Fruit fly (Drosophila melanogaster) whole organism, embryonic: ENCODE data around the gene CG13454.

ENCODE experiments used
- CG1024 ChIP-seq: fragments of 200-800 bp; sonication (Bioruptor generic); IDR thresholded peaks from 2 replicates; pipeline ENCODE4 v1.3.6; 2022; ENCODE audit warnings: missing biosample characterization, missing genetic modification characterization
- CG10565 ChIP-seq: fragments of 200-800 bp; sonication (Bioruptor generic); optimal IDR thresholded peaks from 3 replicates; lab custom pipeline; 2016; ENCODE audit warnings: missing biosample characterization, mild to moderate bottlenecking, missing genetic modification characterization
- CG11085 ChIP-seq: fragments of 200-800 bp; sonication (Bioruptor generic); IDR thresholded peaks from 2 replicates; pipeline ENCODE4 v1.3.6; 2022; ENCODE audit warnings: missing biosample characterization, missing genetic modification characterization
- CG12219 ChIP-seq: fragments of 200-800 bp; sonication (Bioruptor generic); optimal IDR thresholded peaks from 3 replicates; lab custom pipeline; 2018; ENCODE audit warnings: missing biosample characterization, mild to moderate bottlenecking, missing genetic modification characterization
- CG13424 ChIP-seq: fragments of 200-800 bp; sonication (Bioruptor generic); optimal IDR thresholded peaks from 2 replicates; lab custom pipeline; 2019; ENCODE audit warnings: missing biosample characterization, mild to moderate bottlenecking, missing genetic modification characterization, moderate library complexity
- CG13624 ChIP-seq: fragments of 200-800 bp; sonication (Bioruptor generic); optimal IDR thresholded peaks from 2 replicates; lab custom pipeline; 2016; ENCODE audit warnings: missing biosample characterization, missing genetic modification characterization
- CG15696 ChIP-seq: fragments of 200-800 bp; sonication (Bioruptor generic); optimal IDR thresholded peaks from 2 replicates; lab custom pipeline; 2019; ENCODE audit warnings: missing biosample characterization, mild to moderate bottlenecking, missing genetic modification characterization, moderate library complexity
- CG1603 ChIP-seq: fragments of 200-800 bp; sonication (Bioruptor generic); optimal IDR thresholded peaks from 2 replicates; lab custom pipeline; 2019; ENCODE audit warnings: missing biosample characterization, mild to moderate bottlenecking, missing genetic modification characterization, moderate library complexity
- CG16813 ChIP-seq: fragments of 200-800 bp; sonication (Bioruptor generic); IDR thresholded peaks from 3 replicates; pipeline ENCODE4 v1.3.6; 2022; ENCODE audit warnings: missing biosample characterization, missing genetic modification characterization; ENCODE audit not compliant: partially characterized antibody
- CG17612 ChIP-seq: fragments of 200-800 bp; sonication (Bioruptor generic); IDR thresholded peaks from 2 replicates; pipeline ENCODE4 v1.3.6; 2022; ENCODE audit warnings: missing biosample characterization, missing genetic modification characterization
- CG18619 ChIP-seq: fragments of 200-800 bp; sonication (Bioruptor generic); optimal IDR thresholded peaks from 3 replicates; lab custom pipeline; 2017; ENCODE audit warnings: missing biosample characterization, mild to moderate bottlenecking, missing genetic modification characterization
- CG2129 ChIP-seq: fragments of 200-800 bp; sonication (Bioruptor generic); IDR thresholded peaks from 2 replicates; pipeline ENCODE4 v1.3.6; 2022; ENCODE audit warnings: missing biosample characterization, missing genetic modification characterization; ENCODE audit not compliant: partially characterized antibody
- CG2875 ChIP-seq: fragments of 200-800 bp; sonication (Bioruptor generic); optimal IDR thresholded peaks from 2 replicates; lab custom pipeline; 2017; ENCODE audit warnings: missing biosample characterization, mild to moderate bottlenecking, missing genetic modification characterization, missing genetic modification reagents
- CG30020 ChIP-seq: fragments of 200-800 bp; optimal IDR thresholded peaks from 2 replicates; lab custom pipeline; 2019; ENCODE audit warnings: missing biosample characterization, mild to moderate bottlenecking, missing genetic modification characterization, moderate library complexity
- CG32767 ChIP-seq: fragments of 200-800 bp; sonication (Bioruptor generic); IDR thresholded peaks from 2 replicates; pipeline ENCODE4 v1.3.6; 2022; ENCODE audit warnings: missing biosample characterization, missing genetic modification characterization
- CG3847 ChIP-seq: fragments of 200-800 bp; sonication (Bioruptor generic); IDR thresholded peaks from 2 replicates; pipeline ENCODE4 v1.3.6; 2022; ENCODE audit warnings: missing biosample characterization, missing genetic modification characterization
- CG43689 ChIP-seq: fragments of 200-800 bp; sonication (Bioruptor generic); IDR thresholded peaks from 2 replicates; pipeline ENCODE4 v1.3.6; 2022; ENCODE audit warnings: missing biosample characterization, missing genetic modification characterization
- CG4730 ChIP-seq: fragments of 200-800 bp; sonication (Bioruptor generic); IDR thresholded peaks from 2 replicates; pipeline ENCODE4 v1.3.6; 2022; ENCODE audit warnings: missing biosample characterization, missing genetic modification characterization
- CG6654 ChIP-seq: fragments of 200-800 bp; sonication (Bioruptor generic); optimal IDR thresholded peaks from 2 replicates; lab custom pipeline; 2017; ENCODE audit warnings: missing biosample characterization, mild to moderate bottlenecking, missing genetic modification characterization
- CG6765 ChIP-seq: fragments of 200-800 bp; sonication (Bioruptor generic); optimal IDR thresholded peaks from 3 replicates; lab custom pipeline; 2017; ENCODE audit warnings: missing biosample characterization, mild to moderate bottlenecking, missing genetic modification characterization
- CG6854 ChIP-seq: fragments of 200-800 bp; sonication (Bioruptor generic); optimal IDR thresholded peaks from 3 replicates; lab custom pipeline; 2017; ENCODE audit warnings: missing biosample characterization, mild to moderate bottlenecking, missing genetic modification characterization
- CG7556 ChIP-seq: fragments of 200-800 bp; sonication (Bioruptor generic); optimal IDR thresholded peaks from 2 replicates; lab custom pipeline; 2017; ENCODE audit warnings: missing biosample characterization, mild to moderate bottlenecking, missing genetic modification characterization
- CG8290 ChIP-seq, 3 experiments: fragments of 200-800 bp; sonication (Bioruptor generic); optimal IDR thresholded peaks; 2 replicates each; lab custom pipeline; 2016 to 2019; ENCODE audit warnings: missing biosample characterization in 3 of 3, missing genetic modification characterization in 3 of 3, mild to moderate bottlenecking in 2 of 3, moderate library complexity in 1 of 3
- CkIIα-i1 ChIP-seq: fragments of 200-800 bp; sonication (Bioruptor generic); IDR thresholded peaks from 2 replicates; pipeline ENCODE4 v1.3.6; 2022; ENCODE audit warnings: missing biosample characterization, missing genetic modification characterization
- Fer1 ChIP-seq: fragments of 200-800 bp; sonication (Bioruptor generic); optimal IDR thresholded peaks from 2 replicates; lab custom pipeline; 2017; ENCODE audit warnings: missing biosample characterization, mild to moderate bottlenecking, missing genetic modification characterization
- HLHmδ ChIP-seq: fragments of 200-800 bp; sonication (Bioruptor generic); optimal IDR thresholded peaks from 2 replicates; lab custom pipeline; 2018; ENCODE audit warnings: missing biosample characterization, mild to moderate bottlenecking, missing genetic modification characterization, moderate library complexity
- Hmr ChIP-seq: fragments of 200-800 bp; sonication (Bioruptor generic); optimal IDR thresholded peaks from 3 replicates; lab custom pipeline; 2017; ENCODE audit warnings: mild to moderate bottlenecking, missing biosample characterization, missing genetic modification reagents, missing genetic modification characterization
- Lpt ChIP-seq: fragments of >200 bp; optimal IDR thresholded peaks from 2 replicates; lab custom pipeline; 2018; ENCODE audit warnings: missing biosample characterization, missing genetic modification characterization
- MBD-R2 ChIP-seq: fragments of 200-800 bp; sonication (Bioruptor generic); IDR thresholded peaks from 2 replicates; pipeline ENCODE4 v1.3.6; 2022; ENCODE audit warnings: missing biosample characterization, missing genetic modification characterization
- Max ChIP-seq: fragments of 200-800 bp; sonication (Bioruptor generic); optimal IDR thresholded peaks from 2 replicates; lab custom pipeline; 2016; ENCODE audit warnings: missing biosample characterization, mild to moderate bottlenecking, missing genetic modification characterization
- Meics ChIP-seq: fragments of 200-800 bp; sonication (Bioruptor generic); optimal IDR thresholded peaks from 2 replicates; lab custom pipeline; 2017; ENCODE audit warnings: missing biosample characterization, mild to moderate bottlenecking, missing genetic modification characterization
- al ChIP-seq: fragments of 200-800 bp; sonication (Bioruptor generic); IDR thresholded peaks from 2 replicates; pipeline ENCODE4 v1.3.6; 2022; ENCODE audit warnings: missing biosample characterization, missing genetic modification characterization
- ap ChIP-seq: fragments of 200-800 bp; sonication (Bioruptor generic); IDR thresholded peaks from 2 replicates; pipeline ENCODE4 v1.3.6; 2022; ENCODE audit warnings: missing biosample characterization, missing genetic modification characterization
- bcd ChIP-seq: fragments of 200-800 bp; sonication (Bioruptor generic); optimal IDR thresholded peaks from 2 replicates; lab custom pipeline; 2017; ENCODE audit warnings: missing biosample characterization, mild to moderate bottlenecking, missing genetic modification characterization
- cas ChIP-seq: fragments of 200-800 bp; sonication (Bioruptor generic); IDR thresholded peaks from 2 replicates; pipeline ENCODE4 v1.3.6; 2022; ENCODE audit warnings: missing biosample characterization, missing genetic modification characterization
- cato ChIP-seq: fragments of 200-800 bp; sonication (Bioruptor generic); optimal IDR thresholded peaks from 2 replicates; lab custom pipeline; 2016; ENCODE audit warnings: missing biosample characterization, missing genetic modification characterization, borderline replicate concordance
- chinmo ChIP-seq: fragments of 200-800 bp; sonication (Bioruptor generic); IDR thresholded peaks from 4 replicates; pipeline ENCODE4 v1.3.6; 2022; ENCODE audit warnings: missing biosample characterization, missing genetic modification characterization; ENCODE audit not compliant: partially characterized antibody
- crc ChIP-seq: fragments of 200-800 bp; sonication (Bioruptor generic); optimal IDR thresholded peaks from 2 replicates; lab custom pipeline; 2016; ENCODE audit warnings: missing biosample characterization, missing genetic modification characterization
- disco-r ChIP-seq: fragments of 200-800 bp; sonication (Bioruptor generic); optimal IDR thresholded peaks from 2 replicates; lab custom pipeline; 2016; ENCODE audit warnings: missing biosample characterization, missing genetic modification characterization
- exex ChIP-seq: fragments of 200-800 bp; sonication (Bioruptor generic); optimal IDR thresholded peaks from 4 replicates; lab custom pipeline; 2018; ENCODE audit warnings: missing biosample characterization, mild to moderate bottlenecking, missing genetic modification characterization, moderate library complexity
- gsb ChIP-seq: fragments of 200-800 bp; sonication (Bioruptor generic); IDR thresholded peaks from 2 replicates; pipeline ENCODE4 v1.3.6; 2022; ENCODE audit warnings: missing biosample characterization, missing genetic modification characterization
- hb ChIP-seq: fragments of 200-800 bp; sonication (Bioruptor generic); IDR thresholded peaks from 3 replicates; pipeline ENCODE4 v1.3.6; 2022; ENCODE audit warnings: missing biosample characterization, missing genetic modification characterization; ENCODE audit not compliant: partially characterized antibody
- lab ChIP-seq: fragments of 200-800 bp; sonication (Bioruptor generic); optimal IDR thresholded peaks from 3 replicates; lab custom pipeline; 2017; ENCODE audit warnings: missing biosample characterization, missing genetic modification characterization, mild to moderate bottlenecking, moderate library complexity, missing genetic modification reagents
- oc ChIP-seq: fragments of 200-800 bp; sonication (Bioruptor generic); optimal IDR thresholded peaks from 2 replicates; lab custom pipeline; 2018; ENCODE audit warnings: missing biosample characterization, mild to moderate bottlenecking, missing genetic modification characterization, moderate library complexity
- schlank ChIP-seq: fragments of 200-800 bp; sonication (Bioruptor generic); optimal IDR thresholded peaks from 2 replicates; lab custom pipeline; 2018; ENCODE audit warnings: missing biosample characterization, mild to moderate bottlenecking, missing genetic modification characterization
- sd ChIP-seq: fragments of 200-800 bp; sonication (Bioruptor generic); optimal IDR thresholded peaks from 3 replicates; lab custom pipeline; 2018; ENCODE audit warnings: missing biosample characterization, mild to moderate bottlenecking, missing genetic modification characterization, moderate library complexity
- sim ChIP-seq: fragments of 200-800 bp; sonication (Bioruptor generic); IDR thresholded peaks from 2 replicates; pipeline ENCODE4 v1.3.6; 2022; ENCODE audit warnings: missing biosample characterization, missing genetic modification characterization
- unpg ChIP-seq: fragments of 200-800 bp; sonication (Bioruptor generic); optimal IDR thresholded peaks from 3 replicates; lab custom pipeline; 2018; ENCODE audit warnings: missing biosample characterization, mild to moderate bottlenecking, missing genetic modification characterization, moderate library complexity

CG13454 gene

DNA sequence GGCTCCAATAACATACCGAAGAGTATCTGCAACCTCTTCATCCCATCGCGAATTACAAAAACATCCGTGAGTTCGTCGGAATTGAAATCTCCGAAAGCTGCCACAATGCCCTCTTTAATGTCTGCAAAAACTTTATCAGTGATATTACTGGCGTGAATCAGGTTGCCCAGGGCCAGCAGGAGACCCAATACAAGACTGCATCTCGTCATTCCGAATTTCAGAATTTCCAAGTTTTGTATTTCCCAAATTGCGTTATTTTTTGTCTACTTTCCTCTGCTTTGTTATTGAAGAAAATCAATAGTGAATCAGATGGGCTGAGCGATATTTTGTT lies 45.8 kb upstream of the CG13454 start (continued):
- TF ChIP-seq CG32767 (GFP tag; lab: Robert Waterston, UW) (no peak), chinmo (GFP tag; lab: Robert Waterston, UW) (0 out of 4 replicates have a peak, but pooled peaks have one; percentile 72), cato (GFP tag; lab: Kevin White, UChicago) (no peak), unpg (no peak), CG43689 (GFP tag; lab: Robert Waterston, UW) (no peak), Fer1 (GFP tag; lab: Kevin White, UChicago) (peak; percentile 27), CG2875 (GFP tag; lab: Kevin White, UChicago) (no peak), CG3847 (GFP tag; lab: Robert Waterston, UW) (no peak), sim (GFP tag; lab: Robert Waterston, UW) (no peak), HLHmδ (GFP tag; lab: Kevin White, UChicago) (no peak)
- TF ChIP-seq, all 482 proteins: peak for 14

DNA sequence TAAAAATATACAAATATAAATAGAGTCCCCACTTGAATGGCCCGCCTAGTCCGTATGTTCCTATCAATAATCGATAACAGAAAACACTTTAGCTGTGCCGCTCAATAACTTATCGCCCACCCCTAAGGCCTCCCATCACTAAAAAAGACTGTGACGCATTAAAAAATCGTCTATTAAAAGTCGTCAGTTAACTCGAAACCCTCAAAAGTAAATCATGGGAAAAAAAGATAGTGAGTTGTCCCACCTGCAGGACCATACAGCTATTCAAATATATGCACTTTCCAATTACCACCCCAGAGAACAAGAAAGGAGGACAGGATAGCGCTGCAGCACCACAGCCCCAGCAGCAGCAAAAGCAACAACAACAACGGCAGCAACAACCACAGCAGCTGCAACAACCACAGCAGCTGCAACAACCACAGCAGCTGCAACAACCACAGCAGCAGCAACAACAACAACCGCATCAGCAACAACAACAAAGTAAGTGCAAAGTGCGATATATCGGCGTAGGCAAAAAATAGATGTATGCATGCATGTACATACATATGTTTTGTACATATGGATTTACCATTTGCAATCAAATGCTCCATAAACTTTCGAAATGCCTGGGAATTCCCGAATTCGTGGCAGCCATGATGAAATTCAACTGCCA lies 37.3 kb upstream of the CG13454 start, which contains the start of gene AGO2:
Gene AGO2 (plus strand): TSS at position 121 of the 652 bp plus-strand sequence.
- TF ChIP-seq CG16813 (peak; percentile 68; the same call in 2 of the 3 replicates), CG10565 (GFP tag; lab: Kevin White, UChicago) (no peak), gsb (GFP tag; lab: Robert Waterston, UW) (no peak), CG2129 (GFP tag; lab: Robert Waterston, UW) (no peak), CG6654 (GFP tag; lab: Kevin White, UChicago) (no peak), cato (GFP tag; lab: Kevin White, UChicago) (no peak), lab (no peak), cas (GFP tag; lab: Robert Waterston, UW) (no peak), CG1024 (GFP tag; lab: Robert Waterston, UW) (no peak), al (no peak), CG6854 (GFP tag; lab: Kevin White, UChicago) (peak; percentile 3), Meics (GFP tag; lab: Kevin White, UChicago) (no peak), CG13424 (peak; percentile 8), MBD-R2 (GFP tag; lab: Robert Waterston, UW) (peak; percentile 24; the same call in 1 of the 2 replicates), exex (tag; lab: Kevin White, UChicago) (peak; percentile 33), CG12219 (GFP tag; lab: Kevin White, UChicago) (no peak), ap (no peak), hb (peak; percentile 68; the same call in 2 of the 3 replicates), CG6765 (GFP tag; lab: Kevin White, UChicago) (peak; percentile 24), Hmr (no peak), sd (tag; lab: Kevin White, UChicago) (no peak), CG30020 (peak; percentile 63), oc (tag; lab: Kevin White, UChicago) (no peak), crc (GFP tag; lab: Kevin White, UChicago) (no peak), CG8290 (GFP tag; optimal IDR thresholded peaks at IDR 0.05; lab: Kevin White, UChicago) (peak; percentile 2), CG8290 (tag; optimal IDR thresholded peaks at IDR 0.05; lab: Kevin White, UChicago) (no peak), Lpt (no peak), bcd (GFP tag; lab: Kevin White, UChicago) (no peak), CkIIα-i1 (GFP tag; lab: Robert Waterston, UW) (no peak), CG18619 (GFP tag; lab: Kevin White, UChicago) (no peak), CG17612 (no peak), Max (GFP tag; lab: Kevin White, UChicago) (no peak), disco-r (GFP tag; lab: Kevin White, UChicago) (no peak), CG4730 (GFP tag; lab: Robert Waterston, UW) (no peak), CG1603 (peak; percentile 3), schlank (tag; lab: Kevin White, UChicago) (no peak), CG7556 (no peak), CG13624 (GFP tag; lab: Kevin White, UChicago) (peak; percentile 92), CG11085 (GFP tag; lab: Robert Waterston, UW) (no peak), CG15696 (no peak)
